Worm (Caenorhabditis elegans) whole organism, L1 larva: ENCODE results near the gene F10E9.3.

Experiments used
- C04F5.9 ChIP-seq: sonication (generic microtip); optimal IDR thresholded peaks from 2 replicates; lab custom pipeline; 2016; ENCODE audit warnings: missing genetic modification characterization, missing compliant biosample characterization
- F16B12.6 ChIP-seq: fragments of 150-350 bp; optimal IDR thresholded peaks from 2 replicates; lab custom pipeline; 2014; ENCODE audit warnings: missing biosample characterization, missing genetic modification characterization
- blmp-1 ChIP-seq: fragments of 150-350 bp; optimal IDR thresholded peaks from 2 replicates; lab custom pipeline; 2014; ENCODE audit warnings: missing biosample characterization, missing genetic modification characterization
- ceh-82 ChIP-seq, 3 experiments: fragments of 150-350 bp in 1 of 3; sonication (generic microtip) in 2 of 3; optimal IDR thresholded peaks; 2 replicates each; lab custom pipeline; 2014 to 2017; ENCODE audit warnings: missing biosample characterization in 3 of 3, missing genetic modification characterization in 3 of 3
- ceh-88 ChIP-seq: fragments of 200-800 bp; sonication (Bioruptor generic); IDR thresholded peaks from 2 replicates; pipeline ENCODE4 v1.3.6; 2022; ENCODE audit warnings: missing genetic modification characterization, missing compliant biosample characterization
- dpl-1 ChIP-seq, 3 experiments: fragments of 150-350 bp in 2 of 3; sonication (generic microtip) in 1 of 3; optimal IDR thresholded peaks; 2 replicates each; lab custom pipeline; 2014 to 2017; ENCODE audit warnings: missing biosample characterization in 3 of 3, missing genetic modification characterization in 3 of 3, missing genetic modification reagents in 3 of 3
- dsc-1 ChIP-seq: sonication (generic microtip); optimal IDR thresholded peaks from 2 replicates; lab custom pipeline; 2016; ENCODE audit warnings: mild to moderate bottlenecking, missing genetic modification characterization, missing compliant biosample characterization
- efl-1 ChIP-seq, 4 experiments: fragments of 150-350 bp; optimal IDR thresholded peaks in 3 of 4; peaks in 1 of 4; 1 replicate in 1 of 4; 2 replicates in 3 of 4; lab custom pipeline; 2014; ENCODE audit warnings: missing biosample characterization in 2 of 4, missing genetic modification characterization in 2 of 4, missing genetic modification reagents in 2 of 4
- elt-2 ChIP-seq: sonication (generic microtip); optimal IDR thresholded peaks from 2 replicates; lab custom pipeline; 2016; ENCODE audit warnings: missing genetic modification characterization, mild to moderate bottlenecking, inconsistent platforms, missing compliant biosample characterization, missing genetic modification reagents
- elt-3 ChIP-seq, 6 experiments: fragments of 150-350 bp in 1 of 6; sonication (generic microtip); optimal IDR thresholded peaks; 2 replicates each; lab custom pipeline; 2017 to 2018; ENCODE audit warnings: missing biosample characterization in 6 of 6, missing genetic modification characterization in 6 of 6, inconsistent platforms in 1 of 6
- grh-1 ChIP-seq: fragments of 200-800 bp; sonication (Bioruptor generic); IDR thresholded peaks from 2 replicates; pipeline ENCODE4 v1.3.6; 2022; ENCODE audit warnings: missing genetic modification reagents, missing genetic modification characterization, missing compliant biosample characterization
- hlh-17 ChIP-seq: fragments of 200-800 bp; sonication (Bioruptor generic); optimal IDR thresholded peaks from 2 replicates; lab custom pipeline; 2018; ENCODE audit warnings: missing genetic modification characterization, mild to moderate bottlenecking, missing compliant biosample characterization, moderate library complexity, borderline replicate concordance
- hlh-4 ChIP-seq: sonication (generic microtip); optimal IDR thresholded peaks from 2 replicates; lab custom pipeline; 2016; ENCODE audit warnings: mild to moderate bottlenecking, missing genetic modification characterization, missing compliant biosample characterization
- irx-1 ChIP-seq: sonication (generic microtip); optimal IDR thresholded peaks from 2 replicates; lab custom pipeline; 2016; ENCODE audit warnings: missing genetic modification characterization, missing compliant biosample characterization
- lin-14 ChIP-seq: fragments of 200-800 bp; sonication (Bioruptor generic); optimal IDR thresholded peaks from 2 replicates; lab custom pipeline; 2018; ENCODE audit warnings: mild to moderate bottlenecking, missing genetic modification characterization, moderate library complexity, missing compliant biosample characterization
- lin-15B ChIP-seq: fragments of 150-350 bp; sonication (generic microtip); optimal IDR thresholded peaks from 3 replicates; lab custom pipeline; 2014; ENCODE audit warnings: missing biosample characterization, missing genetic modification characterization
- lin-35 ChIP-seq, 2 experiments: fragments of 150-350 bp; optimal IDR thresholded peaks; 2 replicates each; lab custom pipeline; 2014; ENCODE audit warnings: missing biosample characterization in 2 of 2, missing genetic modification characterization in 2 of 2, missing genetic modification reagents in 2 of 2
- lin-39 ChIP-seq: fragments of 150-350 bp; optimal IDR thresholded peaks from 2 replicates; lab custom pipeline; 2014; ENCODE audit warnings: missing biosample characterization, missing genetic modification reagents, missing genetic modification characterization
- lir-3 ChIP-seq: sonication (generic microtip); optimal IDR thresholded peaks from 2 replicates; lab custom pipeline; 2016; ENCODE audit warnings: mild to moderate bottlenecking, missing genetic modification characterization, moderate library complexity, missing compliant biosample characterization; ENCODE audit not compliant: poor library complexity
- lsy-2 ChIP-seq, 2 experiments: fragments of 150-350 bp; optimal IDR thresholded peaks; 2 replicates each; lab custom pipeline; 2014; ENCODE audit warnings: missing biosample characterization in 2 of 2, missing genetic modification characterization in 2 of 2
- mep-1 ChIP-seq: fragments of 150-350 bp; optimal IDR thresholded peaks from 2 replicates; lab custom pipeline; 2014; ENCODE audit warnings: missing biosample characterization, missing genetic modification characterization
- nhr-19 ChIP-seq: fragments of 200-800 bp; sonication (Bioruptor generic); conservative IDR thresholded peaks from 2 replicates; pipeline ENCODE4 v1.3.6; 2022; ENCODE audit warnings: missing genetic modification characterization, missing compliant biosample characterization
- nhr-28 ChIP-seq: fragments of 150-350 bp; optimal IDR thresholded peaks from 2 replicates; lab custom pipeline; 2014; ENCODE audit warnings: missing biosample characterization, missing genetic modification characterization
- nhr-47 ChIP-seq: sonication (generic microtip); optimal IDR thresholded peaks from 2 replicates; lab custom pipeline; 2016; ENCODE audit warnings: mild to moderate bottlenecking, missing genetic modification characterization, moderate library complexity, missing compliant biosample characterization
- nhr-71 ChIP-seq: sonication (generic microtip); optimal IDR thresholded peaks from 2 replicates; lab custom pipeline; 2016; ENCODE audit warnings: mild to moderate bottlenecking, missing genetic modification characterization, moderate library complexity, missing compliant biosample characterization
- nhr-76 ChIP-seq: sonication (generic microtip); optimal IDR thresholded peaks from 2 replicates; lab custom pipeline; 2017; ENCODE audit warnings: missing biosample characterization, missing genetic modification characterization
- nhr-84 ChIP-seq: sonication (generic microtip); optimal IDR thresholded peaks from 2 replicates; lab custom pipeline; 2017; ENCODE audit warnings: missing biosample characterization, missing genetic modification characterization
- pqm-1 ChIP-seq: sonication (generic microtip); optimal IDR thresholded peaks from 3 replicates; lab custom pipeline; 2017; ENCODE audit warnings: missing biosample characterization, missing genetic modification characterization
- rnt-1 ChIP-seq: sonication (generic microtip); optimal IDR thresholded peaks from 2 replicates; lab custom pipeline; 2016; ENCODE audit warnings: mild to moderate bottlenecking, missing genetic modification characterization, moderate library complexity, missing compliant biosample characterization
- skn-1 ChIP-seq: fragments of 150-350 bp; optimal IDR thresholded peaks from 2 replicates; lab custom pipeline; 2014; ENCODE audit warnings: missing biosample characterization, missing genetic modification characterization
- snpc-4 ChIP-seq: fragments of 150-350 bp; optimal IDR thresholded peaks from 2 replicates; lab custom pipeline; 2014; ENCODE audit warnings: missing biosample characterization, missing genetic modification characterization
- snu-23 ChIP-seq: sonication (generic microtip); optimal IDR thresholded peaks from 2 replicates; lab custom pipeline; 2016; ENCODE audit warnings: missing genetic modification characterization, missing compliant biosample characterization
- sup-37 ChIP-seq: fragments of 200-800 bp; sonication (Bioruptor generic); optimal IDR thresholded peaks from 2 replicates; lab custom pipeline; 2018; ENCODE audit warnings: mild to moderate bottlenecking, missing genetic modification characterization, missing compliant biosample characterization
- tbx-2 ChIP-seq: sonication (generic microtip); optimal IDR thresholded peaks from 2 replicates; lab custom pipeline; 2016; ENCODE audit warnings: missing genetic modification characterization, missing compliant biosample characterization
- tlp-1 ChIP-seq: fragments of 150-350 bp; optimal IDR thresholded peaks from 2 replicates; lab custom pipeline; 2014; ENCODE audit warnings: missing biosample characterization, missing genetic modification characterization
- unc-130 ChIP-seq: fragments of 150-350 bp; optimal IDR thresholded peaks from 2 replicates; lab custom pipeline; 2017; ENCODE audit warnings: missing biosample characterization, missing genetic modification characterization, inconsistent platforms
- unc-30 ChIP-seq: sonication (generic microtip); optimal IDR thresholded peaks from 2 replicates; lab custom pipeline; 2017; ENCODE audit warnings: missing biosample characterization, missing genetic modification characterization

Gene F10E9.3

DNA sequence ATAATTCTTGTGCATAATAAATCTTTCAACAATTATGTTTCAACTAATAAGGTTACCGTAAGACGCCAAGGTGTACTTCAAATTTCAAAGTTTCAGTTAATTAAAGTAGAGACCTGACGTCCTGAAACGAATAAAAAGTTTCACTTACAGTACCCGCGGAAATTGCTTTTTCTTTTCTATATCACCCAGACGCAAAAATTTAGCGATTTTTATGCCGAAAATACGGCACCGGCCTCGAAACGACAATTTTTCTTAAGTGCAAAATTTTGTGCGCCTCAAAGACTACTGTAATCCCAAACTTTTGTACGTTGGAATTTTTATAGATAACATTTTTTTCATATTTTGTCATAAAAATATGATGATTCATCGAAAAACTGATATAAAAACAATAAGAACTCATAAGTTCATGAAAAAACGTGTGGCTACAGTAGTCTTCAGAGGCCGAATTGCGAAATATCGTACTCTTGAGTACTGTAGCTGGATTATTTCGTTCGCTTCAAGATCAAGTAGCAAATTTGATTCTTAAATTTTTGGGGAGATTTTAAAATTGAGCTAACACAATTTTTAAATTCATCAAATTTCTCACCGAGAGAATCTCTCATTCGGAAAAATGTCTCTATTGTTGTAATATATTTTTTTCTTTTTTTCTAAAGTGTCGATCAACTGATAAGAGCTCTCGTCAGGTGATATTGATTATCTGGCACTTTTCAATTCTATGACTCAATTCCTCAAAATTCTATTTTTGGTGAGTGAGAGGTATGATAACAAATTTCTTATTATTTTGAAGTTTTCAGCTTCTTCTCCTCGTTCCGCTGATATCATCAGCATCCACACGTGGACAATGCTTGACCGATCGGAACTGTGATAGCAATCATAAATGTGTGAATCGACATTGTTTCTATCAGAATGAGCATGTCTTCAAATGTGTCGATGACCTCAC lies 15.0 kb downstream of the F10E9.3 start, which contains the start of gene ZC262.13:
Gene ZC262.13 (plus strand): TSS at position 641 of the 940 bp plus-strand sequence.
- TF ChIP-seq lin-14 (no peak), lin-35 (GFP tag; optimal IDR thresholded peaks at IDR 0.05; lab: Kevin White, UChicago) (peak in 1 of 2 experiments; percentile 20), skn-1 (no peak), hlh-4 (no peak), snpc-4 (tag; lab: Kevin White, UChicago) (no peak), nhr-76 (tag; lab: Kevin White, UChicago) (no peak), elt-2 (tag; lab: Kevin White, UChicago) (peak; percentile 82), lin-15B (tag; lab: Kevin White, UChicago) (no peak), efl-1 (optimal IDR thresholded peaks at IDR 0.05; lab: Kevin White, UChicago) (no peak), efl-1 (GFP tag; optimal IDR thresholded peaks at IDR 0.05 in 1 of 2; lab: Kevin White, UChicago) (peak in 1 of 2 experiments; percentile 70), grh-1 (GFP tag; lab: Robert Waterston, UW) (no peak), unc-30 (no peak)

DNA sequence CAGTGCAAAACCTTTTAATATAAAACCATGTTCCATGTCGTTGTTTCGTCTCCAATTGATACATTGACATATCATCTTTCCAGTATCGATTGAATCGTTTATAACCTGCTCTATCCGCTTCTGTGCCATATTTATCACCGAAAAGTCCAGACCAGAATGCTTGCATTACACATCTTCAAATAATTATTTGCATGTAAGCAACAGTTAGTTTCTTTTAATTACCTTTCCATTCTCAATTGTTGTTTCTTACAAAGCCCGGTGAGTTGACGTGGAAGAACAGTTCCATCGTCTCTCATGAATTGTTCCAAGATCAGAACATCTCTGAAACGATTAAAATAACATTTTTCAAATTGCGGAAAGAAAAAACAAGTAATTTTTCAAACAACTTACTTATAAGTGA lies 20.4 kb downstream of the F10E9.3 start, which contains the start of gene iglr-2:
Gene iglr-2 (minus strand): TSS at position 101 of the 400 bp plus-strand sequence.
- no peak for TF ChIP-seq dsc-1 (tag; lab: Kevin White, UChicago)
- TF ChIP-seq ceh-88: no peak
- no peak for TF ChIP-seq pqm-1 (tag; lab: Kevin White, UChicago)
- no peak for TF ChIP-seq unc-130 (tag; lab: Kevin White, UChicago)
- no peak for TF ChIP-seq tlp-1 (tag; lab: Kevin White, UChicago)
- TF ChIP-seq nhr-84: no peak

- TF ChIP-seq efl-1 (optimal IDR thresholded peaks at IDR 0.05; lab: Kevin White, UChicago) (peak; percentile 49 to 65), efl-1 (GFP tag; optimal IDR thresholded peaks at IDR 0.05 in 1 of 2; lab: Kevin White, UChicago) (peak; percentile 69 to 85), C04F5.9 (tag; lab: Kevin White, UChicago) (peak; percentile 27), unc-130 (tag; lab: Kevin White, UChicago) (peak; percentile 55), lsy-2 (tag; optimal IDR thresholded peaks at IDR 0.05; lab: Kevin White, UChicago) (peak; percentile 91 to 98), elt-2 (tag; lab: Kevin White, UChicago) (no peak), irx-1 (tag; lab: Kevin White, UChicago) (peak; percentile 22), nhr-19 (GFP tag; lab: Robert Waterston, UW) (no peak), lin-35 (GFP tag; optimal IDR thresholded peaks at IDR 0.05; lab: Kevin White, UChicago) (peak; percentile 60 to 76), tbx-2 (tag; lab: Kevin White, UChicago) (peak; percentile 0), blmp-1 (tag; lab: Kevin White, UChicago) (peak; percentile 14), lir-3 (tag; lab: Kevin White, UChicago) (no peak), nhr-47 (tag; lab: Kevin White, UChicago) (peak; percentile 18), F16B12.6 (tag; lab: Kevin White, UChicago) (peak; percentile 83), mep-1 (tag; lab: Kevin White, UChicago) (peak; percentile 66), sup-37 (GFP tag; lab: Kevin White, UChicago) (no peak), ceh-82 (tag; optimal IDR thresholded peaks at IDR 0.05; lab: Kevin White, UChicago) (peak in 1 of 3 experiments; percentile 28), nhr-28 (tag; lab: Kevin White, UChicago) (no peak), elt-3 (tag; optimal IDR thresholded peaks at IDR 0.05; lab: Kevin White, UChicago) (peak in 1 of 6 experiments; percentile 25), snu-23 (GFP tag; lab: Kevin White, UChicago) (peak; percentile 45), hlh-17 (GFP tag; lab: Kevin White, UChicago) (no peak), nhr-71 (tag; lab: Kevin White, UChicago) (peak; percentile 24), dpl-1 (GFP tag; optimal IDR thresholded peaks at IDR 0.05; lab: Kevin White, UChicago) (peak; percentile 43 to 65 (median 45)), dsc-1 (tag; lab: Kevin White, UChicago) (no peak), lin-39 (no peak), rnt-1 (peak; percentile 10)
Measured at ce11 chrIII:8331779-8332178, 21.0 kb downstream of the F10E9.3 start, which contains the start of the genes mrps-18A and ZC262.2. mrps-18A (minus strand) TSS chrIII:8331919. ZC262.2 (plus strand) TSS chrIII:8332062.
